Worm (Caenorhabditis elegans) whole organism, late embryonic: Measurements from ENCODE around the gene Y71H2AM.1.

Experiments used
- ceh-14 ChIP-seq: sonication (generic microtip); optimal IDR thresholded peaks from 2 replicates; lab custom pipeline; 2016; ENCODE audit warnings: missing genotype, missing genetic modification characterization, missing compliant biosample characterization
- ceh-22 ChIP-seq: sonication (generic microtip); optimal IDR thresholded peaks from 2 replicates; lab custom pipeline; 2017; ENCODE audit warnings: missing biosample characterization, missing genetic modification characterization
- ceh-34 ChIP-seq: sonication (generic microtip); optimal IDR thresholded peaks from 2 replicates; lab custom pipeline; 2016; ENCODE audit warnings: mild to moderate bottlenecking, missing genetic modification characterization, missing compliant biosample characterization
- nhr-11 ChIP-seq: fragments of 150-350 bp; optimal IDR thresholded peaks from 2 replicates; lab custom pipeline; 2014; ENCODE audit warnings: missing biosample characterization, missing genetic modification characterization
- pha-4 ChIP-seq: fragments of 150-350 bp; optimal IDR thresholded peaks from 2 replicates; lab custom pipeline; 2018; ENCODE audit warnings: missing biosample characterization, missing genetic modification reagents, missing genetic modification characterization
- rnt-1 ChIP-seq: sonication (generic microtip); optimal IDR thresholded peaks from 2 replicates; lab custom pipeline; 2016; ENCODE audit warnings: missing genetic modification characterization, missing compliant biosample characterization
- sox-2 ChIP-seq: fragments of 200-800 bp; sonication (Bioruptor generic); IDR thresholded peaks from 2 replicates; pipeline ENCODE4 v1.3.6; 2022; ENCODE audit warnings: missing genetic modification reagents, missing genetic modification characterization, missing compliant biosample characterization

ce11 chrIII:2800743-2801142, 26.1 kb upstream of the Y71H2AM.1 start:
- no peak for TF ChIP-seq ceh-14 (tag; lab: Kevin White, UChicago)
- no peak for TF ChIP-seq nhr-11 (tag; lab: Kevin White, UChicago)
- no peak for TF ChIP-seq rnt-1 (tag; lab: Kevin White, UChicago)
- TF ChIP-seq sox-2 = no peak
- no peak for TF ChIP-seq pha-4 (tag; lab: Kevin White, UChicago)
- no peak for TF ChIP-seq ceh-22 (tag; lab: Kevin White, UChicago)
- TF ChIP-seq ceh-34 = no peak
